Fruit fly (Drosophila melanogaster) whole organism, embryonic: ENCODE measurements around the gene CG33284.

Experiments used
- Asciz ChIP-seq: fragments of 200-800 bp; sonication (Bioruptor generic); optimal IDR thresholded peaks from 2 replicates; lab custom pipeline; 2017; ENCODE audit warnings: missing biosample characterization, mild to moderate bottlenecking, missing genetic modification characterization, missing genetic modification reagents
- Blimp-1 ChIP-seq: fragments of 200-800 bp; sonication (Bioruptor generic); optimal IDR thresholded peaks from 3 replicates; lab custom pipeline; 2018; ENCODE audit warnings: missing biosample characterization, missing genetic modification characterization, mild to moderate bottlenecking, moderate library complexity, missing genetic modification reagents
- C15 ChIP-seq: fragments of 200-800 bp; sonication (Bioruptor generic); IDR thresholded peaks from 3 replicates; pipeline ENCODE4 v1.3.6; 2022; ENCODE audit warnings: missing biosample characterization, missing genetic modification characterization
- CG10543 ChIP-seq: fragments of 200-800 bp; sonication (Bioruptor generic); optimal IDR thresholded peaks from 3 replicates; lab custom pipeline; 2017; ENCODE audit warnings: missing biosample characterization, mild to moderate bottlenecking, missing genetic modification characterization, moderate library complexity
- CG10565 ChIP-seq: fragments of 200-800 bp; sonication (Bioruptor generic); optimal IDR thresholded peaks from 3 replicates; lab custom pipeline; 2016; ENCODE audit warnings: missing biosample characterization, mild to moderate bottlenecking, missing genetic modification characterization
- CG11560 ChIP-seq: fragments of 200-800 bp; sonication (Bioruptor generic); IDR thresholded peaks from 3 replicates; pipeline ENCODE4 v1.3.6; 2022; ENCODE audit warnings: missing biosample characterization, missing genetic modification characterization
- CG12104 ChIP-seq: fragments of 200-800 bp; sonication (Bioruptor generic); optimal IDR thresholded peaks from 3 replicates; lab custom pipeline; 2016; ENCODE audit warnings: missing biosample characterization, missing genetic modification characterization
- CG1233 ChIP-seq: fragments of 200-800 bp; sonication (Bioruptor generic); optimal IDR thresholded peaks from 4 replicates; lab custom pipeline; 2018; ENCODE audit warnings: missing biosample characterization, mild to moderate bottlenecking, missing genetic modification characterization
- CG13296 ChIP-seq: fragments of 200-800 bp; sonication (Bioruptor generic); optimal IDR thresholded peaks from 3 replicates; lab custom pipeline; 2018; ENCODE audit warnings: missing biosample characterization, mild to moderate bottlenecking, missing genetic modification characterization
- CG13624 ChIP-seq: fragments of 200-800 bp; sonication (Bioruptor generic); optimal IDR thresholded peaks from 2 replicates; lab custom pipeline; 2016; ENCODE audit warnings: missing biosample characterization, missing genetic modification characterization
- CG14014 ChIP-seq: fragments of 200-800 bp; sonication (Bioruptor generic); IDR thresholded peaks from 2 replicates; pipeline ENCODE4 v1.3.6; 2022; ENCODE audit warnings: missing biosample characterization, missing genetic modification characterization
- CG14050 ChIP-seq: fragments of 200-800 bp; sonication (Bioruptor generic); IDR thresholded peaks from 3 replicates; pipeline ENCODE4 v1.3.6; 2022; ENCODE audit warnings: missing biosample characterization, missing genetic modification characterization
- CG15514 ChIP-seq: fragments of 200-800 bp; sonication (Bioruptor generic); optimal IDR thresholded peaks from 3 replicates; lab custom pipeline; 2017; ENCODE audit warnings: missing biosample characterization, missing genetic modification characterization, mild to moderate bottlenecking, moderate library complexity, missing genetic modification reagents
- CG1602 ChIP-seq: fragments of 200-800 bp; sonication (Bioruptor generic); optimal IDR thresholded peaks from 3 replicates; lab custom pipeline; 2016; ENCODE audit warnings: missing biosample characterization, missing genetic modification characterization
- CG17186 ChIP-seq: fragments of 200-800 bp; sonication (Bioruptor generic); optimal IDR thresholded peaks from 3 replicates; lab custom pipeline; 2017; ENCODE audit warnings: missing biosample characterization, missing genetic modification reagents, missing genetic modification characterization
- CG17385 ChIP-seq: fragments of 200-800 bp; sonication (Bioruptor generic); optimal IDR thresholded peaks from 3 replicates; lab custom pipeline; 2018; ENCODE audit warnings: missing biosample characterization, mild to moderate bottlenecking, missing genetic modification characterization
- CG18262 ChIP-seq: fragments of 200-800 bp; optimal IDR thresholded peaks from 3 replicates; lab custom pipeline; 2019; ENCODE audit warnings: missing biosample characterization, mild to moderate bottlenecking, missing genetic modification characterization, moderate library complexity
- CG34376 ChIP-seq: fragments of 200-800 bp; sonication (Bioruptor generic); optimal IDR thresholded peaks from 2 replicates; lab custom pipeline; 2018; ENCODE audit warnings: missing biosample characterization, mild to moderate bottlenecking, missing genetic modification characterization
- CG4820 ChIP-seq: fragments of 200-800 bp; sonication (Bioruptor generic); optimal IDR thresholded peaks from 3 replicates; lab custom pipeline; 2016; ENCODE audit warnings: missing biosample characterization, missing genetic modification characterization
- CG4854 ChIP-seq: fragments of 200-800 bp; sonication (Bioruptor generic); optimal IDR thresholded peaks from 2 replicates; lab custom pipeline; 2016; ENCODE audit warnings: missing biosample characterization, missing genetic modification characterization, inconsistent platforms
- CG7372 ChIP-seq: fragments of 200-800 bp; sonication (Bioruptor generic); IDR thresholded peaks from 2 replicates; pipeline ENCODE4 v1.3.6; 2022; ENCODE audit warnings: missing biosample characterization, missing genetic modification characterization
- CG8478 ChIP-seq: fragments of >200 bp; optimal IDR thresholded peaks from 2 replicates; lab custom pipeline; 2018
- CG8924 ChIP-seq: fragments of 200-800 bp; optimal IDR thresholded peaks from 3 replicates; lab custom pipeline; 2019; ENCODE audit warnings: missing biosample characterization, mild to moderate bottlenecking, missing genetic modification characterization, moderate library complexity
- CG9817 ChIP-seq: fragments of 200-800 bp; sonication (Bioruptor generic); optimal IDR thresholded peaks from 2 replicates; lab custom pipeline; 2018; ENCODE audit warnings: missing biosample characterization, mild to moderate bottlenecking, missing genetic modification characterization, moderate library complexity
- CoRest ChIP-seq: fragments of 200-800 bp; sonication (Bioruptor generic); optimal IDR thresholded peaks from 3 replicates; lab custom pipeline; 2018; ENCODE audit warnings: missing biosample characterization, mild to moderate bottlenecking, missing genetic modification characterization, moderate library complexity
- Dbx ChIP-seq: fragments of 200-800 bp; sonication (Bioruptor generic); IDR thresholded peaks from 3 replicates; pipeline ENCODE4 v1.3.6; 2022; ENCODE audit warnings: missing biosample characterization, missing genetic modification characterization
- Dek ChIP-seq: fragments of 200-800 bp; sonication (Bioruptor generic); optimal IDR thresholded peaks from 3 replicates; lab custom pipeline; 2019; ENCODE audit warnings: missing biosample characterization, mild to moderate bottlenecking, missing genetic modification characterization, moderate library complexity
- Hr51 ChIP-seq, 2 experiments: fragments of 200-800 bp; sonication (Bioruptor generic); optimal IDR thresholded peaks; 2 replicates in 1 of 2; 3 replicates in 1 of 2; lab custom pipeline; 2016 to 2018; ENCODE audit warnings: missing biosample characterization in 2 of 2, missing genetic modification characterization in 2 of 2, mild to moderate bottlenecking in 1 of 2, moderate library complexity in 1 of 2
- Hsf ChIP-seq: fragments of 200-800 bp; sonication (Bioruptor generic); optimal IDR thresholded peaks from 3 replicates; lab custom pipeline; 2016; ENCODE audit warnings: missing biosample characterization, missing genetic modification characterization
- Lim3 ChIP-seq: fragments of 200-800 bp; sonication (Bioruptor generic); IDR thresholded peaks from 2 replicates; pipeline ENCODE4 v1.3.6; 2022; ENCODE audit warnings: missing biosample characterization, missing genetic modification characterization
- Med ChIP-seq: fragments of 200-800 bp; sonication (Bioruptor generic); peaks from one replicate; lab custom pipeline; 2016; ENCODE audit warnings: missing biosample characterization, missing genetic modification characterization, mild to moderate bottlenecking, inconsistent platforms, moderate library complexity
- Taf1 ChIP-seq: fragments of 200-800 bp; sonication (Bioruptor generic); IDR thresholded peaks from 2 replicates; pipeline ENCODE4 v1.3.6; 2022; ENCODE audit warnings: missing biosample characterization, missing genetic modification characterization
- Xrp1 ChIP-seq: fragments of 200-800 bp; sonication (Bioruptor generic); IDR thresholded peaks from 2 replicates; pipeline ENCODE4 v1.3.6; 2022; ENCODE audit warnings: missing biosample characterization, missing genetic modification characterization
- bowl ChIP-seq: fragments of 200-800 bp; sonication (Bioruptor generic); IDR thresholded peaks from 2 replicates; pipeline ENCODE4 v1.3.6; 2022; ENCODE audit warnings: missing biosample characterization, missing genetic modification characterization
- cad ChIP-seq: fragments of >200 bp; optimal IDR thresholded peaks from 2 replicates; lab custom pipeline; 2017; ENCODE audit warnings: missing biosample characterization, missing genetic modification characterization
- cg ChIP-seq: fragments of 200-800 bp; sonication (Bioruptor generic); optimal IDR thresholded peaks from 3 replicates; lab custom pipeline; 2019; ENCODE audit warnings: missing biosample characterization, mild to moderate bottlenecking, missing genetic modification characterization, moderate library complexity
- chif ChIP-seq, 2 experiments: fragments of 200-800 bp; sonication (Bioruptor generic); optimal IDR thresholded peaks; 3 replicates each; lab custom pipeline; 2016; ENCODE audit warnings: missing biosample characterization in 2 of 2, missing genetic modification characterization in 2 of 2
- dmrt99B ChIP-seq: fragments of 200-800 bp; sonication (Bioruptor generic); optimal IDR thresholded peaks from 2 replicates; lab custom pipeline; 2018; ENCODE audit warnings: missing biosample characterization, mild to moderate bottlenecking, missing genetic modification characterization, moderate library complexity
- ems ChIP-seq: fragments of 200-800 bp; sonication (Bioruptor generic); optimal IDR thresholded peaks from 3 replicates; lab custom pipeline; 2016; ENCODE audit warnings: missing biosample characterization, missing genetic modification characterization
- esg ChIP-seq: fragments of 200-800 bp; sonication (Bioruptor generic); conservative IDR thresholded peaks from 2 replicates; pipeline ENCODE4 v1.3.6; 2022; ENCODE audit warnings: missing biosample characterization, missing genetic modification characterization
- ewg ChIP-seq: fragments of 200-800 bp; sonication (Bioruptor generic); optimal IDR thresholded peaks from 3 replicates; lab custom pipeline; 2017; ENCODE audit warnings: mild to moderate bottlenecking, missing biosample characterization, missing genetic modification reagents, missing genetic modification characterization
- gcm ChIP-seq: fragments of 200-800 bp; sonication (Bioruptor generic); optimal IDR thresholded peaks from 2 replicates; lab custom pipeline; 2019; ENCODE audit warnings: missing biosample characterization, mild to moderate bottlenecking, missing genetic modification characterization, moderate library complexity
- insv ChIP-seq, 2 experiments: fragments of 200-800 bp; sonication (Bioruptor generic); optimal IDR thresholded peaks; 3 replicates each; lab custom pipeline; 2016 to 2018; ENCODE audit warnings: missing biosample characterization in 2 of 2, missing genetic modification characterization in 2 of 2
- kah ChIP-seq: fragments of 200-800 bp; sonication (Bioruptor generic); optimal IDR thresholded peaks from 2 replicates; lab custom pipeline; 2018; ENCODE audit warnings: missing biosample characterization, mild to moderate bottlenecking, missing genetic modification characterization
- kay ChIP-seq: fragments of 200-800 bp; sonication (Bioruptor generic); optimal IDR thresholded peaks from 2 replicates; lab custom pipeline; 2016; ENCODE audit warnings: missing biosample characterization, missing genetic modification characterization
- pfk ChIP-seq: fragments of 200-800 bp; sonication (Bioruptor generic); optimal IDR thresholded peaks from 2 replicates; lab custom pipeline; 2018; ENCODE audit warnings: missing biosample characterization, mild to moderate bottlenecking, missing genetic modification characterization, moderate library complexity
- sob ChIP-seq: fragments of 200-800 bp; sonication (Bioruptor generic); IDR thresholded peaks from 2 replicates; pipeline ENCODE4 v1.3.6; 2022; ENCODE audit warnings: missing biosample characterization, missing genetic modification characterization
- unpg ChIP-seq: fragments of 200-800 bp; sonication (Bioruptor generic); optimal IDR thresholded peaks from 3 replicates; lab custom pipeline; 2018; ENCODE audit warnings: missing biosample characterization, mild to moderate bottlenecking, missing genetic modification characterization, moderate library complexity
- wdn ChIP-seq: fragments of 200-800 bp; sonication (Bioruptor generic); IDR thresholded peaks from 2 replicates; pipeline ENCODE4 v1.3.6; 2022; ENCODE audit warnings: missing biosample characterization, missing genetic modification characterization

CG33284 gene

dm6 chr3L:21172527-21173253, 49.1 kb downstream of the CG33284 start, which contains the start of the genes chb and AsnS (continued):
- peak; percentile 92 for TF ChIP-seq dmrt99B
- TF ChIP-seq Asciz (GFP tag; lab: Kevin White, UChicago) = peak; percentile 91
- TF ChIP-seq CG1602 (GFP tag; lab: Kevin White, UChicago) = peak; percentile 81
- peak; percentile 69 for TF ChIP-seq ems (GFP tag; lab: Kevin White, UChicago)
- peak; percentile 89 for TF ChIP-seq CG17385 (GFP tag; lab: Kevin White, UChicago)
- no peak for TF ChIP-seq cg (GFP tag; lab: Kevin White, UChicago)
- TF ChIP-seq Dek = peak; percentile 95
- peak; percentile 90 for TF ChIP-seq CG9817 (tag; lab: Kevin White, UChicago)
- peak; percentile 78 for TF ChIP-seq Lim3 (GFP tag; lab: Robert Waterston, UW)
- peak; percentile 71; the same call in 2 of the 3 replicates for TF ChIP-seq CG11560
- peak; percentile 89 for TF ChIP-seq sob (GFP tag; lab: Robert Waterston, UW)
- TF ChIP-seq C15 (GFP tag; lab: Robert Waterston, UW) = peak; percentile 91
- peak; percentile 85 for TF ChIP-seq bowl (GFP tag; lab: Robert Waterston, UW)
- peak; percentile 85 for TF ChIP-seq CG12104
- TF ChIP-seq Xrp1 (GFP tag; lab: Robert Waterston, UW) = peak; percentile 93
- TF ChIP-seq CG4854 (GFP tag; lab: Kevin White, UChicago) = peak; percentile 52
- TF ChIP-seq Blimp-1 (GFP tag; lab: Kevin White, UChicago) = peak; percentile 90
- TF ChIP-seq Hsf = peak; percentile 85
- peak; percentile 91 for TF ChIP-seq CG7372 (GFP tag; lab: Robert Waterston, UW)
- TF ChIP-seq kah = no peak
- peak; percentile 76 for TF ChIP-seq CG13296 (GFP tag; lab: Kevin White, UChicago)
- TF ChIP-seq CG13624 (GFP tag; lab: Kevin White, UChicago) = peak; percentile 79
- no peak for TF ChIP-seq CG8478 (lab: Kevin White, UChicago)
- TF ChIP-seq CoRest (tag; lab: Kevin White, UChicago) = peak; percentile 94
- peak; percentile 94 for TF ChIP-seq CG8924
- TF ChIP-seq CG17186 (GFP tag; lab: Kevin White, UChicago) = no peak
- TF ChIP-seq CG18262 = peak; percentile 91
- TF ChIP-seq esg = peak; percentile 89
- TF ChIP-seq wdn (GFP tag; lab: Robert Waterston, UW) = peak; percentile 93
- TF ChIP-seq chif (GFP tag; optimal IDR thresholded peaks at IDR 0.05; lab: Kevin White, UChicago) = peak; percentile 64 to 72
- peak; percentile 86 for TF ChIP-seq gcm (GFP tag; lab: Kevin White, UChicago)
- TF ChIP-seq CG14050 = peak; percentile 81
- TF ChIP-seq ewg = peak; percentile 71
- TF ChIP-seq CG34376 (GFP tag; lab: Kevin White, UChicago) = peak; percentile 81
- TF ChIP-seq Taf1 (GFP tag; lab: Robert Waterston, UW) = peak; percentile 84
- TF ChIP-seq cad (GFP tag; lab: Kevin White, UChicago) = no peak
- TF ChIP-seq CG14014 (GFP tag; lab: Robert Waterston, UW) = peak; percentile 93
- TF ChIP-seq Hr51 (GFP tag; optimal IDR thresholded peaks at IDR 0.05; lab: Kevin White, UChicago) = peak; percentile 52 to 97
- TF ChIP-seq CG10565 (GFP tag; lab: Kevin White, UChicago) = no peak
- TF ChIP-seq unpg (GFP tag; lab: Kevin White, UChicago) = peak; percentile 97
- TF ChIP-seq CG15514 = peak; percentile 73
- TF ChIP-seq CG1233 (GFP tag; lab: Kevin White, UChicago) = peak; percentile 87
- TF ChIP-seq insv (GFP tag; optimal IDR thresholded peaks at IDR 0.05; lab: Kevin White, UChicago) = no peak
- TF ChIP-seq Dbx (GFP tag; lab: Robert Waterston, UW) = peak; percentile 88
- peak; percentile 95 for TF ChIP-seq Med
- peak; percentile 72 for TF ChIP-seq kay
- no peak for TF ChIP-seq pfk
- peak; percentile 85 for TF ChIP-seq CG4820 (GFP tag; lab: Kevin White, UChicago)
- peak; percentile 19 for TF ChIP-seq CG10543 (GFP tag; lab: Kevin White, UChicago)
